Worm (Caenorhabditis elegans) whole organism, L4 larva: ENCODE data around the gene scl-2.

Experiments
- F49E8.2 ChIP-seq: sonication (generic microtip); optimal IDR thresholded peaks from 2 replicates; lab custom pipeline; 2016; ENCODE audit warnings: missing compliant biosample characterization, mild to moderate bottlenecking, missing genetic modification characterization, borderline replicate concordance
- ama-1 ChIP-seq: fragments of 150-350 bp; optimal IDR thresholded peaks from 2 replicates; lab custom pipeline; 2014; ENCODE audit warnings: inconsistent platforms, mixed read lengths
- arid-1 ChIP-seq: fragments of 200-800 bp; sonication (Bioruptor generic); conservative IDR thresholded peaks from 2 replicates; pipeline ENCODE4 v1.3.6; 2022; ENCODE audit warnings: missing genetic modification reagents, missing genetic modification characterization, missing compliant biosample characterization
- ceh-32 ChIP-seq: sonication (generic microtip); optimal IDR thresholded peaks from 2 replicates; lab custom pipeline; 2016; ENCODE audit warnings: mild to moderate bottlenecking, missing genetic modification characterization, missing compliant biosample characterization; ENCODE audit not compliant: poor library complexity
- ceh-62 ChIP-seq: sonication (generic microtip); optimal IDR thresholded peaks from 2 replicates; lab custom pipeline; 2017; ENCODE audit warnings: missing biosample characterization, missing genetic modification characterization
- ces-1 ChIP-seq: fragments of 150-350 bp; sonication (generic microtip); optimal IDR thresholded peaks from 4 replicates; lab custom pipeline; 2014; ENCODE audit warnings: missing biosample characterization, missing genetic modification reagents, missing genetic modification characterization
- daf-16 ChIP-seq, 3 experiments: sonication (generic microtip); optimal IDR thresholded peaks; 2 replicates each; lab custom pipeline; 2016 to 2017; ENCODE audit warnings: missing genetic modification characterization in 3 of 3, missing genetic modification reagents in 3 of 3, mild to moderate bottlenecking in 2 of 3, missing compliant biosample characterization in 2 of 3, missing biosample characterization in 1 of 3, moderate library complexity in 1 of 3
- daf-8 ChIP-seq: fragments of 200-800 bp; sonication (Bioruptor generic); IDR thresholded peaks from 2 replicates; pipeline ENCODE4 v1.3.6; 2022; ENCODE audit warnings: missing genetic modification characterization, missing compliant biosample characterization
- dpl-1 ChIP-seq: fragments of 150-350 bp; optimal IDR thresholded peaks from 2 replicates; lab custom pipeline; 2014; ENCODE audit warnings: missing biosample characterization, missing genetic modification reagents, missing genetic modification characterization
- dve-1 ChIP-seq: sonication (generic microtip); optimal IDR thresholded peaks from 2 replicates; lab custom pipeline; 2017; ENCODE audit warnings: antibody characterized with exemption, mild to moderate bottlenecking, missing genetic modification characterization, missing compliant biosample characterization; ENCODE audit not compliant: insufficient read depth
- egl-43 ChIP-seq: fragments of 200-800 bp; sonication (Bioruptor generic); IDR thresholded peaks from 2 replicates; pipeline ENCODE4 v1.3.6; 2022; ENCODE audit warnings: missing genetic modification reagents, missing genetic modification characterization, missing compliant biosample characterization
- gei-8 ChIP-seq: fragments of 200-800 bp; sonication (Bioruptor generic); optimal IDR thresholded peaks from 2 replicates; lab custom pipeline; 2018; ENCODE audit warnings: mild to moderate bottlenecking, missing genetic modification characterization, missing compliant biosample characterization
- hlh-30 ChIP-seq: sonication (generic microtip); optimal IDR thresholded peaks from 2 replicates; lab custom pipeline; 2017; ENCODE audit warnings: antibody characterized with exemption, mild to moderate bottlenecking, missing genetic modification characterization, missing compliant biosample characterization; ENCODE audit not compliant: insufficient read depth
- lin-1 ChIP-seq: fragments of 200-800 bp; sonication (Bioruptor generic); IDR thresholded peaks from 2 replicates; pipeline ENCODE4 v1.3.6; 2022; ENCODE audit warnings: missing genetic modification reagents, missing genetic modification characterization, missing compliant biosample characterization
- lin-38 ChIP-seq: fragments of 200-800 bp; sonication (Bioruptor generic); IDR thresholded peaks from 2 replicates; pipeline ENCODE4 v1.3.6; 2022; ENCODE audit warnings: missing genetic modification reagents, missing genetic modification characterization, missing compliant biosample characterization
- lir-3 ChIP-seq: sonication (generic microtip); optimal IDR thresholded peaks from 2 replicates; lab custom pipeline; 2016; ENCODE audit warnings: mild to moderate bottlenecking, missing genetic modification characterization, missing compliant biosample characterization
- lsy-2 ChIP-seq, 2 experiments: fragments of 150-350 bp in 1 of 2; sonication (generic microtip) in 1 of 2; optimal IDR thresholded peaks; 2 replicates each; lab custom pipeline; 2014 to 2017; ENCODE audit warnings: missing biosample characterization in 2 of 2, missing genetic modification characterization in 2 of 2
- madf-5 ChIP-seq, 2 experiments: fragments of 200-800 bp; sonication (Bioruptor generic); IDR thresholded peaks; 2 replicates each; pipeline ENCODE4 v1.3.6; 2022; ENCODE audit warnings: missing compliant biosample characterization in 2 of 2, missing genetic modification characterization in 2 of 2
- mep-1 ChIP-seq: fragments of 150-350 bp; sonication (generic microtip); optimal IDR thresholded peaks from 3 replicates; lab custom pipeline; 2014; ENCODE audit warnings: missing biosample characterization, missing genetic modification characterization
- mes-2 ChIP-seq: sonication (generic microtip); optimal IDR thresholded peaks from 2 replicates; lab custom pipeline; 2016; ENCODE audit warnings: missing genotype, mild to moderate bottlenecking, missing genetic modification characterization, missing compliant biosample characterization; ENCODE audit not compliant: poor library complexity, severe bottlenecking
- nhr-10 ChIP-seq: fragments of 150-350 bp; optimal IDR thresholded peaks from 2 replicates; lab custom pipeline; 2014; ENCODE audit warnings: missing biosample characterization, missing genetic modification characterization
- nhr-11 ChIP-seq: fragments of 150-350 bp; optimal IDR thresholded peaks from 2 replicates; lab custom pipeline; 2014; ENCODE audit warnings: missing biosample characterization, missing genetic modification characterization
- nhr-28 ChIP-seq: fragments of 150-350 bp; optimal IDR thresholded peaks from 2 replicates; lab custom pipeline; 2014; ENCODE audit warnings: missing biosample characterization, missing genetic modification characterization
- nhr-6 ChIP-seq: fragments of 150-350 bp; optimal IDR thresholded peaks from 2 replicates; lab custom pipeline; 2014; ENCODE audit warnings: missing biosample characterization, missing genetic modification characterization
- nhr-77 ChIP-seq: fragments of 150-350 bp; optimal IDR thresholded peaks from 2 replicates; lab custom pipeline; 2014; ENCODE audit warnings: missing biosample characterization, missing genetic modification characterization
- pha-4 ChIP-seq, 2 experiments: fragments of 150-350 bp in 1 of 2; fragments of 200-800 bp in 1 of 2; sonication (Bioruptor generic) in 1 of 2; IDR thresholded peaks in 1 of 2; optimal IDR thresholded peaks in 1 of 2; 2 replicates each; pipeline versions ENCODE4 v1.3.6 to Lab custom; 2014 to 2022; ENCODE audit warnings: missing genetic modification characterization in 2 of 2, missing genetic modification reagents in 2 of 2, missing biosample characterization in 1 of 2, missing compliant biosample characterization in 1 of 2
- pqm-1 ChIP-seq: sonication (generic microtip); optimal IDR thresholded peaks from 2 replicates; lab custom pipeline; 2017; ENCODE audit warnings: missing biosample characterization, missing genetic modification characterization
- rbr-2 ChIP-seq: sonication (generic microtip); optimal IDR thresholded peaks from 2 replicates; lab custom pipeline; 2016; ENCODE audit warnings: missing genotype, missing genetic modification characterization, missing compliant biosample characterization
- saeg-2 ChIP-seq: fragments of 200-800 bp; sonication (Bioruptor generic); IDR thresholded peaks from 2 replicates; pipeline ENCODE4 v1.3.6; 2022; ENCODE audit warnings: missing genetic modification reagents, missing genetic modification characterization, missing compliant biosample characterization
- set-16 ChIP-seq: fragments of 200-800 bp; sonication (Bioruptor generic); IDR thresholded peaks from 2 replicates; pipeline ENCODE4 v1.3.6; 2022; ENCODE audit warnings: missing genetic modification reagents, missing genetic modification characterization, missing compliant biosample characterization
- spr-1 ChIP-seq: sonication (generic microtip); optimal IDR thresholded peaks from 2 replicates; lab custom pipeline; 2016; ENCODE audit warnings: mild to moderate bottlenecking, missing genetic modification characterization, missing compliant biosample characterization
- unc-130 ChIP-seq: sonication (generic microtip); optimal IDR thresholded peaks from 2 replicates; lab custom pipeline; 2016; ENCODE audit warnings: missing genetic modification reagents, missing genetic modification characterization, missing compliant biosample characterization
- unc-39 ChIP-seq: sonication (generic microtip); optimal IDR thresholded peaks from 2 replicates; lab custom pipeline; 2017; ENCODE audit warnings: missing biosample characterization, missing genetic modification characterization
- ztf-7 ChIP-seq: fragments of 150-350 bp; optimal IDR thresholded peaks from 2 replicates; lab custom pipeline; 2014; ENCODE audit warnings: missing biosample characterization, missing genetic modification characterization

Gene scl-2

ce11 chrIV:13089671-13090242, 32.2 kb downstream of the scl-2 start:
- TF ChIP-seq egl-43 (0 out of 2 replicates have a peak, but pooled peaks have one; percentile 5), set-16 (GFP tag; lab: Robert Waterston, UW) (peak; percentile 95), saeg-2 (no peak)

- no peak for TF ChIP-seq ztf-7 (tag; lab: Kevin White, UChicago)
- no peak for TF ChIP-seq lir-3 (tag; lab: Kevin White, UChicago)
- no peak for TF ChIP-seq unc-39
- TF ChIP-seq pqm-1, result no peak
- no peak for TF ChIP-seq ceh-62 (tag; lab: Kevin White, UChicago)
- no peak for TF ChIP-seq ceh-32
- no peak for TF ChIP-seq mep-1 (tag; lab: Kevin White, UChicago)
- no peak for TF ChIP-seq daf-8 (GFP tag; lab: Robert Waterston, UW)
- no peak for TF ChIP-seq lin-1 (GFP tag; lab: Robert Waterston, UW)
Measured at ce11 chrIV:13090967-13091366, 33.5 kb downstream of the scl-2 start, which contains the start of gene col-132. TSS of gene col-132 (minus strand) at chrIV:13091067.

ce11 chrIV:13093677-13094076, 36.2 kb downstream of the scl-2 start, which contains the start of the genes prcc-1 and C39E9.12:
TSS of gene prcc-1 (minus strand) at chrIV:13093795.
TSS of gene C39E9.12 (plus strand) at chrIV:13094007.
- TF ChIP-seq nhr-28 (tag; lab: Kevin White, UChicago) (peak; percentile 60), hlh-30 (peak; percentile 53), unc-130 (peak; percentile 80), arid-1 (GFP tag; lab: Robert Waterston, UW) (no peak), saeg-2 (no peak), rbr-2 (tag; lab: Kevin White, UChicago) (peak; percentile 10), nhr-11 (tag; lab: Kevin White, UChicago) (peak; percentile 68), daf-16 (GFP tag; optimal IDR thresholded peaks at IDR 0.05; lab: Kevin White, UChicago) (no peak), daf-16 (tag; optimal IDR thresholded peaks at IDR 0.05; lab: Kevin White, UChicago) (peak; percentile 70), pha-4 (GFP tag; IDR thresholded peaks at IDR 0.05; lab: Robert Waterston, UW) (no peak), pha-4 (tag; optimal IDR thresholded peaks at IDR 0.05; lab: Kevin White, UChicago) (peak; percentile 25), ama-1 (lab: Kevin White, UChicago) (peak; percentile 4), lin-38 (GFP tag; lab: Robert Waterston, UW) (peak; percentile 94), nhr-6 (tag; lab: Kevin White, UChicago) (peak; percentile 76), madf-5 (GFP tag; IDR thresholded peaks at IDR 0.05; lab: Robert Waterston, UW) (no peak), dpl-1 (GFP tag; lab: Kevin White, UChicago) (peak; percentile 90), nhr-77 (peak; percentile 19), nhr-10 (tag; lab: Kevin White, UChicago) (no peak), dve-1 (tag; lab: Kevin White, UChicago) (peak; percentile 53), mes-2 (tag; lab: Kevin White, UChicago) (peak; percentile 82), lsy-2 (tag; optimal IDR thresholded peaks at IDR 0.05; lab: Kevin White, UChicago) (peak in 1 of 2 experiments; percentile 88)
- TF ChIP-seq, all 104 proteins: peak for 15

- 0 out of 2 replicates have a peak, but pooled peaks have one; percentile 15 for TF ChIP-seq lin-38 (GFP tag; lab: Robert Waterston, UW)
- no peak for TF ChIP-seq spr-1 (tag; lab: Kevin White, UChicago)
Measured at ce11 chrIV:13095462-13095861, 38.0 kb downstream of the scl-2 start, which contains the start of gene rfc-3. TSS of gene rfc-3 (plus strand) at chrIV:13095762.

- TF ChIP-seq daf-16 (GFP tag; optimal IDR thresholded peaks at IDR 0.05; lab: Kevin White, UChicago), result no peak
- TF ChIP-seq daf-16 (tag; optimal IDR thresholded peaks at IDR 0.05; lab: Kevin White, UChicago), result peak; percentile 37
- TF ChIP-seq lin-38 (GFP tag; lab: Robert Waterston, UW), result peak; percentile 62
- no peak for TF ChIP-seq hlh-30
- TF ChIP-seq gei-8, result no peak
- no peak for TF ChIP-seq ces-1 (GFP tag; lab: Kevin White, UChicago)
- TF ChIP-seq F49E8.2 (tag; lab: Kevin White, UChicago), result peak; percentile 44
- no peak for TF ChIP-seq nhr-10 (tag; lab: Kevin White, UChicago)
- peak; percentile 26 for TF ChIP-seq unc-130
- no peak for TF ChIP-seq ama-1 (lab: Kevin White, UChicago)
Measured at ce11 chrIV:13096778-13097177, 39.3 kb downstream of the scl-2 start.
